Fruit fly (Drosophila melanogaster) Kc167 (cell line): ENCODE results near the gene Eh.

ENCODE experiments used
- Myc ChIP-seq: fragments of >200 bp; optimal IDR thresholded peaks from 2 replicates; lab custom pipeline; 2017; ENCODE audit warnings: missing external identifiers
- Sin3A ChIP-seq: fragments of >200 bp; optimal IDR thresholded peaks from 2 replicates; lab custom pipeline; 2018; ENCODE audit warnings: missing external identifiers
- h ChIP-seq: fragments of >200 bp; optimal IDR thresholded peaks from 3 replicates; lab custom pipeline; 2018; ENCODE audit warnings: missing external identifiers
- insv ChIP-seq: fragments of >200 bp; optimal IDR thresholded peaks from 3 replicates; lab custom pipeline; 2018; ENCODE audit warnings: missing external identifiers
- psq ChIP-seq: fragments of >200 bp; optimal IDR thresholded peaks from 2 replicates; lab custom pipeline; 2017; ENCODE audit warnings: missing external identifiers
- ttk ChIP-seq: sonication (Bioruptor generic); optimal IDR thresholded peaks from 2 replicates; lab custom pipeline; 2017; ENCODE audit warnings: missing external identifiers

Eh gene

dm6 chr3R:17404155-17404554 lies 44.5 kb downstream of the Eh start:
- TF ChIP-seq Sin3A: no peak
- no peak for TF ChIP-seq h (lab: Kevin White, UChicago)
- TF ChIP-seq Myc (lab: Kevin White, UChicago): no peak

- TF ChIP-seq h (lab: Kevin White, UChicago) (no peak), psq (lab: Kevin White, UChicago) (no peak), insv (lab: Kevin White, UChicago) (no peak), ttk (lab: Kevin White, UChicago) (no peak), Myc (lab: Kevin White, UChicago) (no peak), Sin3A (no peak)
Observed at dm6 chr3R:17403618-17404017, 45.0 kb downstream of the Eh start, which contains the start of gene CG34280. TSS of gene CG34280 (minus strand) at chr3R:17403718.

dm6 chr3R:17403188-17403587 lies 45.5 kb downstream of the Eh start, which contains the start of gene CG34279:
TSS of gene CG34279 (minus strand) at chr3R:17403288.
- TF ChIP-seq h (lab: Kevin White, UChicago): no peak
- TF ChIP-seq Sin3A: no peak
- TF ChIP-seq psq (lab: Kevin White, UChicago): no peak

- TF ChIP-seq insv (lab: Kevin White, UChicago): no peak
- TF ChIP-seq h (lab: Kevin White, UChicago): no peak
- TF ChIP-seq ttk (lab: Kevin White, UChicago): no peak
- TF ChIP-seq Myc (lab: Kevin White, UChicago): no peak
- TF ChIP-seq Sin3A: no peak
- TF ChIP-seq psq (lab: Kevin White, UChicago): no peak
Observed at dm6 chr3R:17402434-17402833, 46.2 kb downstream of the Eh start, which contains the start of gene Sur-8. TSS of gene Sur-8 (minus strand) at chr3R:17402515.

dm6 chr3R:17401289-17401752 lies 47.3 kb downstream of the Eh start:
- TF ChIP-seq psq (lab: Kevin White, UChicago) (no peak), insv (lab: Kevin White, UChicago) (no peak), Sin3A (no peak), Myc (lab: Kevin White, UChicago) (no peak), h (lab: Kevin White, UChicago) (no peak), ttk (lab: Kevin White, UChicago) (no peak)

- TF ChIP-seq Myc (lab: Kevin White, UChicago) (no peak), h (lab: Kevin White, UChicago) (no peak), Sin3A (no peak), psq (lab: Kevin White, UChicago) (no peak), insv (lab: Kevin White, UChicago) (no peak), ttk (lab: Kevin White, UChicago) (no peak)
Observed at dm6 chr3R:17400675-17401118, 48.0 kb downstream of the Eh start.

- TF ChIP-seq insv (lab: Kevin White, UChicago) (no peak), h (lab: Kevin White, UChicago) (no peak), ttk (lab: Kevin White, UChicago) (no peak), psq (lab: Kevin White, UChicago) (no peak), Sin3A (no peak), Myc (lab: Kevin White, UChicago) (no peak)
Observed at dm6 chr3R:17400102-17400501, 48.6 kb downstream of the Eh start.
